Worm (Caenorhabditis elegans) whole organism, young adult: ENCODE measurements around the gene Y37H2A.10.

Source experiments
- B0336.3 ChIP-seq: fragments of 200-800 bp; sonication (Bioruptor generic); IDR thresholded peaks from 2 replicates; pipeline ENCODE4 v1.3.6; 2022; ENCODE audit warnings: missing genetic modification characterization, missing compliant biosample characterization
- nfyb-1 ChIP-seq: fragments of 200-800 bp; sonication (Bioruptor generic); IDR thresholded peaks from 2 replicates; pipeline ENCODE4 v1.3.6; 2022; ENCODE audit warnings: missing genetic modification reagents, missing genetic modification characterization, missing compliant biosample characterization
- repo-1 ChIP-seq: sonication (generic microtip); optimal IDR thresholded peaks from 2 replicates; lab custom pipeline; 2017; ENCODE audit warnings: mild to moderate bottlenecking, missing genetic modification characterization, missing compliant biosample characterization

DNA sequence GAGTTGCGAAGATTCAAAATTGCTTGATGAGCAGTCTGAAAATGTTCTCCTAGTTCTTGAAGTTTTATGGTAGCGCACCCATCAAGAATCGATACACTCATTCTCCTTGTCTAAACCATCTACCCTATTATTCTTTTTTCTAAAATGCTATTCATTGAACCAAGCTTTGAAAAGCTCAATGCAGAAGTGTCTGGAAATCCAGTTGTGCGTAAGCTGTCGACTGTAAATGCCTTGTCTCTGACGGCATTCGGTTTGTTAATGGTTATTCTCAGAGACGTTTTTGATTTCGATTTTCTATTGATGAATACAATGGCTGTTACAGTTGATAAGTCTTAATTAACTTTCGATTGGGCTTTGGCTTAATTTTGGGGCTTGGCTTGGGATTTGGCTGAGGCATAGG, 23.8 kb downstream of the Y37H2A.10 start, which contains the start of gene C14A6.12:
- no peak for TF ChIP-seq nfyb-1 (GFP tag; lab: Robert Waterston, UW)
- TF ChIP-seq B0336.3 (GFP tag; lab: Robert Waterston, UW), result no peak
- no peak for TF ChIP-seq repo-1 (tag; lab: Kevin White, UChicago)
